Fruit fly (Drosophila melanogaster): ENCODE measurements around the gene CG43389.

dm6 chr3L:3203062-3203461 lies 44.8 kb upstream of the CG43389 start, which contains the start of gene CG32271:
- TF ChIP-seq brk (GFP tag; optimal IDR thresholded peaks at IDR 0.05) (no peak), dsf (GFP tag; optimal IDR thresholded peaks at IDR 0.05; ENCODE audit: borderline replicate concordance) (no peak), br (GFP tag; optimal IDR thresholded peaks at IDR 0.05) (no peak)
